Worm (Caenorhabditis elegans): ENCODE measurements around the gene bbs-2.

ce11 chrIV:7979588-7979987 is 45.8 kb downstream of the bbs-2 start, which contains the start of gene unc-24:
- TF ChIP-seq nhr-11 (tag; optimal IDR thresholded peaks at IDR 0.05) (no peak), snpc-4 (tag; optimal IDR thresholded peaks at IDR 0.05) (no peak), egl-27 (tag; optimal IDR thresholded peaks at IDR 0.05) (no peak), pqm-1 (tag; optimal IDR thresholded peaks at IDR 0.05) (no peak)
